Worm (Caenorhabditis elegans) whole organism, midembryonic: ENCODE measurements around the gene chw-1.

ENCODE experiments used
- T22C8.4 ChIP-seq: fragments of 200-800 bp; sonication (Bioruptor generic); IDR thresholded peaks from 2 replicates; pipeline ENCODE4 v1.3.6; 2022; ENCODE audit warnings: missing genetic modification characterization, missing compliant biosample characterization
- flt-1 ChIP-seq: fragments of 200-800 bp; sonication (Bioruptor generic); IDR thresholded peaks from 2 replicates; pipeline ENCODE4 v1.3.6; 2022; ENCODE audit warnings: missing genetic modification characterization, missing compliant biosample characterization

DNA sequence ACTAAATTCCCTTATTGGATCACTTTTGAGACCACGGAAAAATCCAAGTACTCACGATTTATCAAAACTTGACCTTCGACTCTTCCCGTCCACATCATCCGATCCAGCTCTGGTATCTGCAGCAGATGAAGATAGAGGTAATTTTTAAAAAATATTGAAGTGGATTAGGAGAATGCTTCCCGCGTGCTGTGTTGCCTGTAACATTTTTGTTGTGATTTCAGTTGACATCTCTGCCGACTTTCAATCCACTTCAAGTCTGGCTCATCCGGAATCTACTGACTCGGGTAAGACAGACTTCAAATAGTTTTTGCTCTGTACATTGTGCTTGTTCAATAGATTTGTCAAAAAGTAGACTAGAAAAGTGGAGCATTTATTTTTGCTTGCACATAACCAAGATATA lies 13.3 kb downstream of the chw-1 start:
- TF ChIP-seq flt-1 (GFP tag; lab: Robert Waterston, UW) (no peak), T22C8.4 (GFP tag; lab: Robert Waterston, UW) (no peak)
